Worm (Caenorhabditis elegans): ENCODE data around the gene lron-3.
A peak's percentile ranks its signal among the peaks of the same experiment; 100 is the strongest.

Gene lron-3

ce11 chrX:15557849-15558248 is at the start of gene lron-3:
TSS of gene lron-3 (minus strand) at chrX:15557949.
- TF ChIP-seq ztf-11 (tag; optimal IDR thresholded peaks at IDR 0.05) = no peak
- TF ChIP-seq nhr-28 (tag; optimal IDR thresholded peaks at IDR 0.05) = no peak
- TF ChIP-seq ceh-16 (tag; optimal IDR thresholded peaks at IDR 0.05) = no peak
- TF ChIP-seq ztf-4 (tag; optimal IDR thresholded peaks at IDR 0.05) = no peak
- TF ChIP-seq eor-1 (tag; optimal IDR thresholded peaks at IDR 0.05) = no peak
- TF ChIP-seq nhr-237 (tag; optimal IDR thresholded peaks at IDR 0.05) = no peak
- no peak for TF ChIP-seq sea-2 (GFP tag; optimal IDR thresholded peaks at IDR 0.05)
- no peak for TF ChIP-seq fkh-2 (tag; optimal IDR thresholded peaks at IDR 0.05)
- TF ChIP-seq nfya-1 (tag; optimal IDR thresholded peaks at IDR 0.05; ENCODE audit: insufficient read depth) = no peak
- no peak for TF ChIP-seq daf-12 (tag; optimal IDR thresholded peaks at IDR 0.05)
- no peak for TF ChIP-seq lin-39 (tag; optimal IDR thresholded peaks at IDR 0.05)
- no peak for TF ChIP-seq R02D3.7 (tag; optimal IDR thresholded peaks at IDR 0.05)
- TF ChIP-seq pqm-1 (tag; optimal IDR thresholded peaks at IDR 0.05) = no peak
- TF ChIP-seq ceh-28 (tag; optimal IDR thresholded peaks at IDR 0.05) = no peak
- TF ChIP-seq elt-2 (tag; optimal IDR thresholded peaks at IDR 0.05) = no peak

- peak; percentile 84 for TF ChIP-seq nfya-1 (tag; optimal IDR thresholded peaks at IDR 0.05; ENCODE audit: insufficient read depth)
- peak; percentile 35 for TF ChIP-seq snpc-4 (tag; optimal IDR thresholded peaks at IDR 0.05)
- peak; percentile 62 for TF ChIP-seq lsy-12 (tag; optimal IDR thresholded peaks at IDR 0.05)
- TF ChIP-seq unc-62 (GFP tag; optimal IDR thresholded peaks at IDR 0.05) = peak; percentile 62
- TF ChIP-seq pqm-1 (tag; optimal IDR thresholded peaks at IDR 0.05) = no peak
- no peak for TF ChIP-seq nhr-237 (tag; optimal IDR thresholded peaks at IDR 0.05)
- no peak for TF ChIP-seq ceh-9 (tag; optimal IDR thresholded peaks at IDR 0.05)
- no peak for TF ChIP-seq fos-1 (tag; optimal IDR thresholded peaks at IDR 0.05)
- TF ChIP-seq pha-4 (tag; optimal IDR thresholded peaks at IDR 0.05) = peak; percentile 36
- peak; percentile 48 for TF ChIP-seq nhr-25 (tag; optimal IDR thresholded peaks at IDR 0.05)
- peak; percentile 16 for TF ChIP-seq tbx-2 (tag; optimal IDR thresholded peaks at IDR 0.05)
- peak; percentile 61 for TF ChIP-seq fkh-10 (GFP tag; optimal IDR thresholded peaks at IDR 0.05)
- TF ChIP-seq jun-1 (tag; optimal IDR thresholded peaks at IDR 0.05) = peak; percentile 28
- TF ChIP-seq skn-1 (tag; optimal IDR thresholded peaks at IDR 0.05) = peak; percentile 13
- TF ChIP-seq egl-27 (tag; optimal IDR thresholded peaks at IDR 0.05) = peak; percentile 54
- no peak for TF ChIP-seq daf-12 (tag; optimal IDR thresholded peaks at IDR 0.05)
- peak; percentile 73 for TF ChIP-seq hmg-11 (tag; optimal IDR thresholded peaks at IDR 0.05)
- TF ChIP-seq elt-1 (tag; optimal IDR thresholded peaks at IDR 0.05) = peak; percentile 6
- peak; percentile 91 for TF ChIP-seq lin-39 (tag; optimal IDR thresholded peaks at IDR 0.05)
- TF ChIP-seq nhr-23 (tag; optimal IDR thresholded peaks at IDR 0.05) = peak; percentile 86
- TF ChIP-seq ceh-82 (tag; optimal IDR thresholded peaks at IDR 0.05) = no peak
- TF ChIP-seq zag-1 (tag; optimal IDR thresholded peaks at IDR 0.05) = peak; percentile 32
- TF ChIP-seq ceh-16 (tag; optimal IDR thresholded peaks at IDR 0.05) = no peak
- TF ChIP-seq mdl-1 (tag; optimal IDR thresholded peaks at IDR 0.05) = peak; percentile 93
- no peak for TF ChIP-seq eor-1 (tag; optimal IDR thresholded peaks at IDR 0.05)
- TF ChIP-seq R02D3.7 (tag; optimal IDR thresholded peaks at IDR 0.05) = peak; percentile 49
- TF ChIP-seq ceh-28 (tag; optimal IDR thresholded peaks at IDR 0.05) = peak; percentile 54
- peak; percentile 47 for TF ChIP-seq egl-5 (tag; optimal IDR thresholded peaks at IDR 0.05)
- TF ChIP-seq ztf-4 (tag; optimal IDR thresholded peaks at IDR 0.05) = no peak
- no peak for TF ChIP-seq nhr-28 (tag; optimal IDR thresholded peaks at IDR 0.05)
- TF ChIP-seq lin-15B (tag; optimal IDR thresholded peaks at IDR 0.05) = peak; percentile 45
- TF ChIP-seq nhr-12 (tag; optimal IDR thresholded peaks at IDR 0.05) = no peak
- peak; percentile 37 for TF ChIP-seq ama-1 (optimal IDR thresholded peaks at IDR 0.05)
- TF ChIP-seq nhr-43 (tag; optimal IDR thresholded peaks at IDR 0.05; ENCODE audit: poor library complexity, severe bottlenecking) = no peak
These were observed 49.0 kb upstream of the lron-3 start, which contains the start of gene rab-14 for ce11 chrX:15606585-15607276. TSS of gene rab-14 (minus strand) at chrX:15606635.

ce11 chrX:15604236-15604635 is 46.5 kb upstream of the lron-3 start:
- TF ChIP-seq fos-1 (tag; optimal IDR thresholded peaks at IDR 0.05) = no peak
- no peak for TF ChIP-seq daf-12 (tag; optimal IDR thresholded peaks at IDR 0.05)
- no peak for TF ChIP-seq ZK546.5 (tag; optimal IDR thresholded peaks at IDR 0.05)
- no peak for TF ChIP-seq sea-2 (GFP tag; optimal IDR thresholded peaks at IDR 0.05)
- no peak for TF ChIP-seq nhr-237 (tag; optimal IDR thresholded peaks at IDR 0.05)
- no peak for TF ChIP-seq egl-27 (tag; optimal IDR thresholded peaks at IDR 0.05)
- TF ChIP-seq pha-4 (tag; optimal IDR thresholded peaks at IDR 0.05) = no peak
